Fruit fly (Drosophila melanogaster) S2 (cell line): ENCODE measurements around the gene lgs.

Experiments
- CG8478 ChIP-seq: fragments of >200 bp; optimal IDR thresholded peaks from 2 replicates; lab custom pipeline; 2018
- CTCF ChIP-seq, 2 experiments: fragments of >200 bp; optimal IDR thresholded peaks; 2 replicates each; lab custom pipeline; 2018

dm6 chr4:483646-484045 lies 39.9 kb upstream of the lgs start:
- TF ChIP-seq CG8478 (lab: Kevin White, UChicago) (no peak), CTCF (optimal IDR thresholded peaks at IDR 0.05; lab: Kevin White, UChicago) (no peak)
